Worm (Caenorhabditis elegans) whole organism, L2 larva: ENCODE results near the gene rpac-19.

Experiments used
- ama-1 ChIP-seq: fragments of 150-350 bp; optimal IDR thresholded peaks from 2 replicates; lab custom pipeline; 2018; ENCODE audit warnings: inconsistent platforms
- egl-27 ChIP-seq: sonication (generic microtip); optimal IDR thresholded peaks from 3 replicates; lab custom pipeline; 2017; ENCODE audit warnings: missing biosample characterization, missing genetic modification reagents, missing genetic modification characterization
- elt-3 ChIP-seq: sonication (generic microtip); optimal IDR thresholded peaks from 2 replicates; lab custom pipeline; 2017; ENCODE audit warnings: missing biosample characterization, missing genetic modification characterization
- snpc-4 ChIP-seq: fragments of 150-350 bp; optimal IDR thresholded peaks from 2 replicates; lab custom pipeline; 2014; ENCODE audit warnings: missing biosample characterization, missing genetic modification characterization
- unc-62 ChIP-seq: fragments of 150-350 bp; optimal IDR thresholded peaks from 2 replicates; lab custom pipeline; 2014; ENCODE audit warnings: missing biosample characterization, missing genetic modification reagents, missing genetic modification characterization
- zag-1 ChIP-seq: fragments of 150-350 bp; optimal IDR thresholded peaks from 2 replicates; lab custom pipeline; 2014; ENCODE audit warnings: missing biosample characterization, missing genetic modification characterization

DNA sequence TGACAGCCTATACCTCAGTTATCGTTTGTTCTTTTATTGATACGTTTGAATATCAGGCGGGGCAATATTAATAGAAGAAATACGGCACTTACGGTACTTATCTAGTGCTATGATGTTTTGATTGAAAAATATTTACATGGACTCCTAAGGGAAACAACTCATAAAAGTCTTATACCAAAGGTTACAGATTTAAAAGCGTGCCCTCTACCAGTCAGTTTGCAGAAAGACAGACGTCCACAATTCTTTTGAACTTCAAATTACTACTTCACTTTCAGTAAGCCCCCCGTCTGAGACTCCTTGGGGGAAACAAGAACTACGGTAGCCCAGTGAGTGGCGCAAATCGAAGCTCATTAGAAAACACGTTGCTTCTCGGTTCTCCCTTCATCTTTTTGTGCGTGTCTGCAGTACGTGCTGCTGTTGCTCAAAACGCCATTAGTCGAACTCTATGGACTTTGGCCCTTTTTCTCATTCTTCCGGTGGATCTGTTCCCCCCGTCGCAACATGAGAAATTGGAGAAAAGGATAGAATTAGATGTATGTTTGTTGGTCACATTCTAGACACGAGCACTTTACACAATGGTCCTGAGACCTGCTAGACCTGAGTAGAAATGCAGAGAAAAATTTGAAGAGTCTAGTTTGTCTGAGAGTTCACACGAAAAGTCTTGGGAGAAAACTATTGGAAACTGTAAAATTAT is 32.7 kb upstream of the rpac-19 start:
- TF ChIP-seq snpc-4 = no peak
- TF ChIP-seq zag-1 = no peak
- TF ChIP-seq ama-1 = no peak
- no peak for TF ChIP-seq elt-3 (tag; lab: Kevin White, UChicago)
- TF ChIP-seq egl-27 (tag; lab: Kevin White, UChicago) = no peak
- TF ChIP-seq unc-62 (GFP tag; lab: Kevin White, UChicago) = no peak
